Worm (Caenorhabditis elegans) whole organism, L2 larva: ENCODE results near the gene nhr-65.

Experiments
- ceh-82 ChIP-seq: fragments of 150-350 bp; optimal IDR thresholded peaks from 2 replicates; lab custom pipeline; 2014; ENCODE audit warnings: missing biosample characterization, missing genetic modification characterization
- elt-3 ChIP-seq: sonication (generic microtip); optimal IDR thresholded peaks from 2 replicates; lab custom pipeline; 2017; ENCODE audit warnings: missing biosample characterization, missing genetic modification characterization
- lin-11 ChIP-seq: fragments of 150-350 bp; sonication (generic microtip); optimal IDR thresholded peaks from 2 replicates; lab custom pipeline; 2014; ENCODE audit warnings: missing biosample characterization, missing genetic modification characterization, inconsistent platforms, mixed read lengths
- lin-39 ChIP-seq: fragments of 150-350 bp; optimal IDR thresholded peaks from 2 replicates; lab custom pipeline; 2014; ENCODE audit warnings: missing biosample characterization, missing genetic modification reagents, missing genetic modification characterization
- mbf-1 ChIP-seq: sonication (generic microtip); optimal IDR thresholded peaks from 2 replicates; lab custom pipeline; 2017; ENCODE audit warnings: missing biosample characterization, missing genetic modification characterization
- mdl-1 ChIP-seq, 2 experiments: fragments of 150-350 bp in 1 of 2; sonication (generic microtip) in 1 of 2; optimal IDR thresholded peaks; 2 replicates each; lab custom pipeline; 2017; ENCODE audit warnings: missing biosample characterization in 2 of 2, missing genetic modification characterization in 2 of 2
- nhr-12 ChIP-seq: fragments of 150-350 bp; optimal IDR thresholded peaks from 2 replicates; lab custom pipeline; 2014; ENCODE audit warnings: missing biosample characterization, missing genetic modification characterization
- nhr-25 ChIP-seq: fragments of 150-350 bp; sonication (generic microtip); optimal IDR thresholded peaks from 3 replicates; lab custom pipeline; 2014; ENCODE audit warnings: missing biosample characterization, missing genetic modification characterization
- nhr-77 ChIP-seq: fragments of 150-350 bp; optimal IDR thresholded peaks from 2 replicates; lab custom pipeline; 2014; ENCODE audit warnings: missing biosample characterization, missing genetic modification characterization
- skn-1 ChIP-seq: sonication (generic microtip); optimal IDR thresholded peaks from 2 replicates; lab custom pipeline; 2017; ENCODE audit warnings: missing biosample characterization, missing genetic modification characterization
- sma-9 ChIP-seq, 2 experiments: fragments of 150-350 bp in 1 of 2; sonication (generic microtip) in 1 of 2; optimal IDR thresholded peaks; 2 replicates each; lab custom pipeline; 2014 to 2016; ENCODE audit warnings: missing genetic modification characterization in 2 of 2, mild to moderate bottlenecking in 1 of 2, missing biosample characterization in 1 of 2, missing compliant biosample characterization in 1 of 2, missing genetic modification reagents in 1 of 2, moderate library complexity in 1 of 2
- snpc-4 ChIP-seq: fragments of 150-350 bp; optimal IDR thresholded peaks from 2 replicates; lab custom pipeline; 2014; ENCODE audit warnings: missing biosample characterization, missing genetic modification characterization
- unc-39 ChIP-seq: fragments of 150-350 bp; optimal IDR thresholded peaks from 2 replicates; lab custom pipeline; 2014; ENCODE audit warnings: missing biosample characterization, missing genetic modification characterization
- unc-55 ChIP-seq: fragments of 150-350 bp; sonication (generic microtip); optimal IDR thresholded peaks from 3 replicates; lab custom pipeline; 2014; ENCODE audit warnings: missing biosample characterization, missing genetic modification reagents, missing genetic modification characterization

DNA sequence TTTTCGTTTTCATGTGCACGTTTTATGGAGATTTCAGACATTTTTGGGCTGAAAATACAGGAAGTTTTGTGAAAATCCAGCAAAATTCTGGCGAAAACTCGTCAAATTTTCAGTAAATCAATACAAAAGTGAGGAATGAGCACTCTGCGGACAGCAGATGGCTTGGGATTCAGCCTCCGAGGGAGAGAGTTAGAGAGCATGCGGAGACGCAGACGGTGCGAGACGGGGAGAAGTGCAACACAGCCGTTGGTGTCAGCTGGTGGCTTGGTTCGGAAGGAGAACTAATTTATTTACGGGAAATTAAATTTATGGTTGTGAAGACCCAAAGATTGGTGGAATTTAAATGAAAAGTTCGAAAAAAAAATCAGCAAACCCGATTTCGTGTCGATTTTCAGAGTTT is 30.5 kb upstream of the nhr-65 start, which contains the start of gene C54E10.6:
- TF ChIP-seq ceh-82 (tag; lab: Kevin White, UChicago) (no peak), mdl-1 (tag; optimal IDR thresholded peaks at IDR 0.05; lab: Kevin White, UChicago) (no peak), lin-39 (tag; lab: Kevin White, UChicago) (no peak), nhr-77 (tag; lab: Kevin White, UChicago) (no peak), lin-11 (tag; lab: Kevin White, UChicago) (peak; percentile 2), sma-9 (GFP tag; optimal IDR thresholded peaks at IDR 0.05; lab: Kevin White, UChicago) (peak; percentile 13), sma-9 (tag; optimal IDR thresholded peaks at IDR 0.05; lab: Kevin White, UChicago) (no peak), unc-39 (no peak), skn-1 (tag; lab: Kevin White, UChicago) (no peak), mbf-1 (tag; lab: Kevin White, UChicago) (no peak), nhr-25 (tag; lab: Kevin White, UChicago) (no peak), snpc-4 (tag; lab: Kevin White, UChicago) (no peak), nhr-12 (no peak), unc-55 (GFP tag; lab: Kevin White, UChicago) (peak; percentile 21), elt-3 (tag; lab: Kevin White, UChicago) (no peak)
